Worm (Caenorhabditis elegans) whole organism, late embryonic: ENCODE measurements around the gene srh-22.

ENCODE experiments used
- nhr-11 ChIP-seq: fragments of 150-350 bp; optimal IDR thresholded peaks from 2 replicates; lab custom pipeline; 2014; ENCODE audit warnings: missing biosample characterization, missing genetic modification characterization
- pha-4 ChIP-seq: fragments of 150-350 bp; optimal IDR thresholded peaks from 2 replicates; lab custom pipeline; 2018; ENCODE audit warnings: missing biosample characterization, missing genetic modification reagents, missing genetic modification characterization
- unc-3 ChIP-seq, 2 experiments: fragments of 200-800 bp in 1 of 2; sonication (Bioruptor generic) in 1 of 2; sonication (generic microtip) in 1 of 2; conservative IDR thresholded peaks in 1 of 2; optimal IDR thresholded peaks in 1 of 2; 2 replicates each; pipeline versions ENCODE4 v1.3.6 to Lab custom; 2016 to 2022; ENCODE audit warnings: missing compliant biosample characterization in 2 of 2, missing genetic modification characterization in 2 of 2, missing genetic modification reagents in 1 of 2

DNA sequence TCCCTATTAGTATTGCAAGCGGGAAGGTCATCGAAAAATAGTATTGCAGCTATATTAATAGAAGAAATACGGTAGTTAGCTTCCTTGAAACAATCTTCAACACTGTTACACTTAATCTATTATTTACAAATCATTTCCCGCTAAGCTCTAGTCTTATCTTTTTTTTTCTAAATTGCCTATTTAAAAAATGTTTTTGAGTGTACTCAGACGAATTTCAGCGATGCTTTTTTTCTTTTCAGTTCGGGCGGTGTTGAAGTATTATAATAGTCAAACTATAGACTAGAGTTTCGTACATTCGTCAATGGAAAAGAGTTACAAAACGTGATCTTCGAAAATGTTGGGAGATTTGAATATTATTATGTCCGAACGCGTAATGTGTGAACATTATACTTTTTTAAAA is 8.3 kb upstream of the srh-22 start:
- TF ChIP-seq pha-4 (tag; lab: Kevin White, UChicago), result no peak
- no peak for TF ChIP-seq nhr-11 (tag; lab: Kevin White, UChicago)
- TF ChIP-seq unc-3 (GFP tag; conservative IDR thresholded peaks at IDR 0.05; lab: Robert Waterston, UW), result no peak
- no peak for TF ChIP-seq unc-3 (tag; optimal IDR thresholded peaks at IDR 0.05; lab: Kevin White, UChicago)
